Worm (Caenorhabditis elegans) whole organism, young adult: Measurements from ENCODE around the gene M05D6.8.

ENCODE experiments used
- B0019.2 ChIP-seq: fragments of 200-800 bp; sonication (Bioruptor generic); conservative IDR thresholded peaks from 2 replicates; pipeline ENCODE4 v1.3.6; 2022; ENCODE audit warnings: missing genetic modification reagents, missing genetic modification characterization, missing compliant biosample characterization
- C06A6.2 ChIP-seq: fragments of 200-800 bp; sonication (Bioruptor generic); conservative IDR thresholded peaks from 2 replicates; pipeline ENCODE4 v1.3.6; 2022; ENCODE audit warnings: missing genetic modification characterization, missing compliant biosample characterization
- F10E7.11 ChIP-seq: sonication (generic microtip); optimal IDR thresholded peaks from 2 replicates; lab custom pipeline; 2017; ENCODE audit warnings: mild to moderate bottlenecking, missing genetic modification characterization, moderate library complexity, missing compliant biosample characterization
- F33H1.4 ChIP-seq: fragments of 200-800 bp; sonication (Bioruptor generic); IDR thresholded peaks from 2 replicates; pipeline ENCODE4 v1.3.6; 2022; ENCODE audit warnings: missing genetic modification reagents, missing genetic modification characterization, missing compliant biosample characterization
- F37B4.10 ChIP-seq: fragments of 200-800 bp; sonication (Bioruptor generic); IDR thresholded peaks from 2 replicates; pipeline ENCODE4 v1.3.6; 2022; ENCODE audit warnings: missing genetic modification characterization, missing compliant biosample characterization
- F49E8.2 ChIP-seq: sonication (generic microtip); optimal IDR thresholded peaks from 3 replicates; lab custom pipeline; 2017; ENCODE audit warnings: missing genetic modification characterization, mild to moderate bottlenecking, missing compliant biosample characterization, antibody characterized with exemption, moderate library complexity; ENCODE audit not compliant: insufficient read depth
- F57A8.1 ChIP-seq: fragments of 200-800 bp; sonication (Bioruptor generic); optimal IDR thresholded peaks from 2 replicates; lab custom pipeline; 2018; ENCODE audit warnings: mild to moderate bottlenecking, missing genetic modification characterization, moderate library complexity, missing compliant biosample characterization
- F57C9.4 ChIP-seq: sonication (generic microtip); optimal IDR thresholded peaks from 2 replicates; lab custom pipeline; 2017; ENCODE audit warnings: mild to moderate bottlenecking, missing genetic modification characterization, missing compliant biosample characterization
- Y56A3A.18 ChIP-seq: fragments of 200-800 bp; sonication (Bioruptor generic); IDR thresholded peaks from 2 replicates; pipeline ENCODE4 v1.3.6; 2022; ENCODE audit warnings: missing genetic modification reagents, missing genetic modification characterization, missing compliant biosample characterization
- Y67H2A.10 ChIP-seq: fragments of 200-800 bp; sonication (Bioruptor generic); conservative IDR thresholded peaks from 2 replicates; pipeline ENCODE4 v1.3.6; 2022; ENCODE audit warnings: missing genetic modification reagents, missing genetic modification characterization, missing compliant biosample characterization
- ama-1 ChIP-seq, 3 experiments: fragments of 150-350 bp in 1 of 3; sonication (generic microtip) in 2 of 3; optimal IDR thresholded peaks; 2 replicates each; lab custom pipeline; 2014 to 2018; ENCODE audit warnings: missing biosample characterization in 2 of 3, missing genetic modification characterization in 2 of 3, missing genetic modification reagents in 2 of 3
- aptf-2 ChIP-seq: fragments of 200-800 bp; sonication (Bioruptor generic); conservative IDR thresholded peaks from 2 replicates; pipeline ENCODE4 v1.3.6; 2022; ENCODE audit warnings: missing genetic modification reagents, missing genetic modification characterization, missing compliant biosample characterization
- atf-7 ChIP-seq: sonication (generic microtip); optimal IDR thresholded peaks from 2 replicates; lab custom pipeline; 2017; ENCODE audit warnings: mild to moderate bottlenecking, missing genetic modification characterization, missing compliant biosample characterization
- attf-3 ChIP-seq: fragments of 200-800 bp; sonication (Bioruptor generic); conservative IDR thresholded peaks from 2 replicates; pipeline ENCODE4 v1.3.6; 2022; ENCODE audit warnings: missing genetic modification reagents, missing genetic modification characterization, missing compliant biosample characterization
- bed-1 ChIP-seq: fragments of 200-800 bp; sonication (Bioruptor generic); IDR thresholded peaks from 2 replicates; pipeline ENCODE4 v1.3.6; 2022; ENCODE audit warnings: missing genetic modification reagents, missing genetic modification characterization, missing compliant biosample characterization
- ceh-79 ChIP-seq: sonication (generic microtip); optimal IDR thresholded peaks from 2 replicates; lab custom pipeline; 2017; ENCODE audit warnings: mild to moderate bottlenecking, missing genetic modification characterization, missing compliant biosample characterization
- chd-7 ChIP-seq: sonication (generic microtip); optimal IDR thresholded peaks from 2 replicates; lab custom pipeline; 2016; ENCODE audit warnings: mild to moderate bottlenecking, missing genetic modification characterization, moderate library complexity, missing compliant biosample characterization
- dox-1 ChIP-seq: fragments of 200-800 bp; sonication (Bioruptor generic); IDR thresholded peaks from 2 replicates; pipeline ENCODE4 v1.3.6; 2022; ENCODE audit warnings: missing genetic modification reagents, missing genetic modification characterization, missing compliant biosample characterization
- dpl-1 ChIP-seq: fragments of 150-350 bp; optimal IDR thresholded peaks from 2 replicates; lab custom pipeline; 2014; ENCODE audit warnings: missing biosample characterization, missing genetic modification reagents, missing genetic modification characterization
- egl-18 ChIP-seq: fragments of 200-800 bp; sonication (Bioruptor generic); IDR thresholded peaks from 2 replicates; pipeline ENCODE4 v1.3.6; 2022; ENCODE audit warnings: missing genetic modification reagents, missing genetic modification characterization, missing compliant biosample characterization
- ets-4 ChIP-seq: fragments of 200-800 bp; sonication (Bioruptor generic); optimal IDR thresholded peaks from 2 replicates; lab custom pipeline; 2018; ENCODE audit warnings: mild to moderate bottlenecking, missing genetic modification characterization, missing compliant biosample characterization
- fkh-3 ChIP-seq: sonication (generic microtip); optimal IDR thresholded peaks from 2 replicates; lab custom pipeline; 2016; ENCODE audit warnings: mild to moderate bottlenecking, missing genetic modification characterization, missing compliant biosample characterization
- gei-17 ChIP-seq: fragments of 200-800 bp; sonication (Bioruptor generic); optimal IDR thresholded peaks from 2 replicates; lab custom pipeline; 2018; ENCODE audit warnings: mild to moderate bottlenecking, missing genetic modification characterization, missing compliant biosample characterization
- him-1 ChIP-seq: sonication (generic microtip); optimal IDR thresholded peaks from 2 replicates; lab custom pipeline; 2016; ENCODE audit warnings: missing genotype, missing genetic modification reagents, missing genetic modification characterization, missing compliant biosample characterization
- hlh-26 ChIP-seq: fragments of 200-800 bp; sonication (Bioruptor generic); conservative IDR thresholded peaks from 2 replicates; pipeline ENCODE4 v1.3.6; 2022; ENCODE audit warnings: missing genetic modification reagents, missing genetic modification characterization, missing compliant biosample characterization
- hmg-1.2 ChIP-seq: fragments of 200-800 bp; sonication (Bioruptor generic); IDR thresholded peaks from 2 replicates; pipeline ENCODE4 v1.3.6; 2022; ENCODE audit warnings: missing genetic modification reagents, missing genetic modification characterization, missing compliant biosample characterization
- hmg-20 ChIP-seq: fragments of 200-800 bp; sonication (Bioruptor generic); IDR thresholded peaks from 2 replicates; pipeline ENCODE4 v1.3.6; 2022; ENCODE audit warnings: missing genetic modification reagents, missing genetic modification characterization, missing compliant biosample characterization
- hrde-1 ChIP-seq: sonication (generic microtip); optimal IDR thresholded peaks from 2 replicates; lab custom pipeline; 2016; ENCODE audit warnings: missing genetic modification characterization, mild to moderate bottlenecking, missing compliant biosample characterization, moderate library complexity, missing genotype, missing genetic modification reagents, borderline replicate concordance
- hsf-1 ChIP-seq: fragments of 200-800 bp; sonication (Bioruptor generic); IDR thresholded peaks from 2 replicates; pipeline ENCODE4 v1.3.6; 2022; ENCODE audit warnings: missing genetic modification reagents, missing genetic modification characterization, missing compliant biosample characterization
- lag-1 ChIP-seq: fragments of 200-800 bp; sonication (Bioruptor generic); IDR thresholded peaks from 2 replicates; pipeline ENCODE4 v1.3.6; 2022; ENCODE audit warnings: missing genetic modification reagents, missing genetic modification characterization, missing compliant biosample characterization
- madf-10 ChIP-seq: sonication (generic microtip); optimal IDR thresholded peaks from 2 replicates; lab custom pipeline; 2016; ENCODE audit warnings: mild to moderate bottlenecking, missing genetic modification characterization, missing compliant biosample characterization
- madf-3 ChIP-seq: fragments of 200-800 bp; sonication (Bioruptor generic); IDR thresholded peaks from 2 replicates; pipeline ENCODE4 v1.3.6; 2022; ENCODE audit warnings: missing genetic modification reagents, missing genetic modification characterization, missing compliant biosample characterization
- madf-6 ChIP-seq: fragments of 200-800 bp; sonication (Bioruptor generic); IDR thresholded peaks from 2 replicates; pipeline ENCODE4 v1.3.6; 2022; ENCODE audit warnings: missing genetic modification reagents, missing genetic modification characterization, missing compliant biosample characterization
- mcd-1 ChIP-seq: fragments of 200-800 bp; sonication (Bioruptor generic); IDR thresholded peaks from 2 replicates; pipeline ENCODE4 v1.3.6; 2022; ENCODE audit warnings: missing genetic modification reagents, missing genetic modification characterization, missing compliant biosample characterization
- mel-28 ChIP-seq: sonication (generic microtip); optimal IDR thresholded peaks from 2 replicates; lab custom pipeline; 2016; ENCODE audit warnings: borderline replicate concordance, mild to moderate bottlenecking, missing genetic modification characterization, missing compliant biosample characterization
- mes-4 ChIP-seq: sonication (generic microtip); optimal IDR thresholded peaks from 2 replicates; lab custom pipeline; 2016; ENCODE audit warnings: missing genotype, missing genetic modification characterization, missing compliant biosample characterization
- mxl-1 ChIP-seq: sonication (generic microtip); optimal IDR thresholded peaks from 2 replicates; lab custom pipeline; 2016; ENCODE audit warnings: missing genetic modification characterization, missing compliant biosample characterization
- nfya-2 ChIP-seq: fragments of 200-800 bp; sonication (Bioruptor generic); IDR thresholded peaks from 2 replicates; pipeline ENCODE4 v1.3.6; 2022; ENCODE audit warnings: missing genetic modification reagents, missing genetic modification characterization, missing compliant biosample characterization
- nhr-27 ChIP-seq: fragments of 200-800 bp; sonication (Bioruptor generic); optimal IDR thresholded peaks from 2 replicates; lab custom pipeline; 2018; ENCODE audit warnings: mild to moderate bottlenecking, missing genetic modification characterization, moderate library complexity, missing compliant biosample characterization
- pbrm-1 ChIP-seq: fragments of 200-800 bp; sonication (Bioruptor generic); IDR thresholded peaks from 2 replicates; pipeline ENCODE4 v1.3.6; 2022; ENCODE audit warnings: missing genetic modification reagents, missing genetic modification characterization, missing compliant biosample characterization
- pha-4 ChIP-seq: fragments of 150-350 bp; sonication (generic microtip); optimal IDR thresholded peaks from 2 replicates; lab custom pipeline; 2014; ENCODE audit warnings: missing biosample characterization, missing genetic modification reagents, missing genetic modification characterization
- repo-1 ChIP-seq: sonication (generic microtip); optimal IDR thresholded peaks from 2 replicates; lab custom pipeline; 2017; ENCODE audit warnings: mild to moderate bottlenecking, missing genetic modification characterization, missing compliant biosample characterization
- snpc-1.1 ChIP-seq: sonication (generic microtip); optimal IDR thresholded peaks from 2 replicates; lab custom pipeline; 2017; ENCODE audit warnings: missing genetic modification characterization, mild to moderate bottlenecking, missing compliant biosample characterization, antibody characterized with exemption, moderate library complexity, missing genotype, missing genetic modification reagents; ENCODE audit not compliant: insufficient read depth
- snpc-4 ChIP-seq, 5 experiments: fragments of 150-350 bp in 1 of 5; sonication (generic microtip) in 4 of 5; optimal IDR thresholded peaks; 2 replicates each; lab custom pipeline; 2014 to 2018; ENCODE audit warnings: missing genetic modification characterization in 5 of 5, missing biosample characterization in 3 of 5, antibody characterized with exemption in 2 of 5, mild to moderate bottlenecking in 2 of 5, missing compliant biosample characterization in 2 of 5, missing genotype in 2 of 5, moderate library complexity in 2 of 5, missing genetic modification reagents in 1 of 5
- sptf-2 ChIP-seq: fragments of 200-800 bp; sonication (Bioruptor generic); optimal IDR thresholded peaks from 2 replicates; lab custom pipeline; 2018; ENCODE audit warnings: mild to moderate bottlenecking, missing genetic modification characterization, missing compliant biosample characterization
- zfh-2 ChIP-seq: fragments of 200-800 bp; sonication (Bioruptor generic); conservative IDR thresholded peaks from 2 replicates; pipeline ENCODE4 v1.3.6; 2022; ENCODE audit warnings: missing genetic modification reagents, missing genetic modification characterization, missing compliant biosample characterization
- ztf-18 ChIP-seq: sonication (generic microtip); optimal IDR thresholded peaks from 2 replicates; lab custom pipeline; 2016; ENCODE audit warnings: missing genotype, mild to moderate bottlenecking, missing genetic modification characterization, missing compliant biosample characterization
- ztf-28 ChIP-seq: fragments of 200-800 bp; sonication (Bioruptor generic); IDR thresholded peaks from 2 replicates; pipeline ENCODE4 v1.3.6; 2022; ENCODE audit warnings: missing genetic modification reagents, missing genetic modification characterization, missing compliant biosample characterization

M05D6.8 gene

DNA sequence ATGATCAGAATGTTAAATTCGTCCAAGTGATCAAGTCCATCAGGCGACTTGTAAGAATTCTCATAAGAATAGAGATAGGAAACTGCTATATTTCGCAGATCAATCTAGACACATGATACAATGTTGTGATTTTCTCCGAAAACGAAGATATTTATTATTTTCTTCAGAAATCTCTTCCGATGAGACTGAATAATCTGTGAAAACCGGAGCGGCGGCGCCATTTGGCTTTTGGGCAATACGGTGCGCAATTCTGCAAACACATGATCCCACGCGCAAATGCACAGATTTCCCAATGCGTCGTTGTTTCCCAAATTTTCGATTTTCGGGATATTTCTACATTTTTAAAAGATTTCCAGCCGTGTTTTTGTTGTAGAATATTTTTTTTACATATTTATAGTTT lies 28.9 kb downstream of the M05D6.8 start (continued):
- TF ChIP-seq snpc-4 (GFP tag; optimal IDR thresholded peaks at IDR 0.05; lab: Kevin White, UChicago), result no peak
- TF ChIP-seq snpc-4 (tag; optimal IDR thresholded peaks at IDR 0.05; lab: Kevin White, UChicago), result peak in 1 of 4 experiments; percentile 16
- TF ChIP-seq mes-4 (tag; lab: Kevin White, UChicago), result no peak
- no peak for TF ChIP-seq F57C9.4 (tag; lab: Kevin White, UChicago)
- TF ChIP-seq madf-3, result no peak
- TF ChIP-seq mxl-1 (tag; lab: Kevin White, UChicago), result no peak
- no peak for TF ChIP-seq pha-4 (tag; lab: Kevin White, UChicago)
- TF ChIP-seq F49E8.2 (tag; lab: Kevin White, UChicago), result no peak
- TF ChIP-seq Y56A3A.18, result no peak
- TF ChIP-seq ztf-28, result no peak
- TF ChIP-seq F37B4.10 (GFP tag; lab: Robert Waterston, UW), result no peak
- no peak for TF ChIP-seq nfya-2 (GFP tag; lab: Robert Waterston, UW)
- TF ChIP-seq Y67H2A.10 (GFP tag; lab: Robert Waterston, UW), result no peak
- TF ChIP-seq egl-18, result no peak
- TF ChIP-seq ets-4 (GFP tag; lab: Kevin White, UChicago), result no peak
- TF ChIP-seq madf-10, result no peak
- no peak for TF ChIP-seq F57A8.1 (GFP tag; lab: Kevin White, UChicago)
- TF ChIP-seq sptf-2 (GFP tag; lab: Kevin White, UChicago), result no peak
- no peak for TF ChIP-seq him-1
- no peak for TF ChIP-seq mel-28 (tag; lab: Kevin White, UChicago)
- peak; percentile 28; the same call in 1 of the 2 replicates for TF ChIP-seq hmg-1.2 (GFP tag; lab: Robert Waterston, UW)
- no peak for TF ChIP-seq ceh-79 (tag; lab: Kevin White, UChicago)
- no peak for TF ChIP-seq zfh-2 (GFP tag; lab: Robert Waterston, UW)
- no peak for TF ChIP-seq B0019.2 (GFP tag; lab: Robert Waterston, UW)
- TF ChIP-seq pbrm-1, result no peak
- TF ChIP-seq atf-7, result no peak
- peak; percentile 9 for TF ChIP-seq dpl-1
- no peak for TF ChIP-seq attf-3 (GFP tag; lab: Robert Waterston, UW)
- no peak for TF ChIP-seq hmg-20 (GFP tag; lab: Robert Waterston, UW)
- TF ChIP-seq snpc-1.1 (tag; lab: Kevin White, UChicago), result peak; percentile 22
- peak; percentile 70; the same call in 1 of the 2 replicates for TF ChIP-seq madf-6
- no peak for TF ChIP-seq hrde-1
- TF ChIP-seq dox-1, result peak; percentile 57; the same call in 1 of the 2 replicates
- 0 out of 2 replicates have a peak, but pooled peaks have one; percentile 9 for TF ChIP-seq hsf-1 (GFP tag; lab: Robert Waterston, UW)
- no peak for TF ChIP-seq C06A6.2 (GFP tag; lab: Robert Waterston, UW)
- TF ChIP-seq lag-1 (GFP tag; lab: Robert Waterston, UW), result no peak
- TF ChIP-seq gei-17 (GFP tag; lab: Kevin White, UChicago), result no peak
- no peak for TF ChIP-seq chd-7 (tag; lab: Kevin White, UChicago)
- no peak for TF ChIP-seq F10E7.11 (tag; lab: Kevin White, UChicago)
- no peak for TF ChIP-seq bed-1 (GFP tag; lab: Robert Waterston, UW)
- no peak for TF ChIP-seq ama-1 (optimal IDR thresholded peaks at IDR 0.05; lab: Kevin White, UChicago)
- TF ChIP-seq ama-1 (GFP tag; optimal IDR thresholded peaks at IDR 0.05; lab: Kevin White, UChicago), result no peak
- no peak for TF ChIP-seq ztf-18 (tag; lab: Kevin White, UChicago)
- 0 out of 2 replicates have a peak, but pooled peaks have one; percentile 47 for TF ChIP-seq aptf-2 (GFP tag; lab: Robert Waterston, UW)
- peak; percentile 42; the same call in 1 of the 2 replicates for TF ChIP-seq F33H1.4 (GFP tag; lab: Robert Waterston, UW)
- no peak for TF ChIP-seq nhr-27 (tag; lab: Kevin White, UChicago)
- TF ChIP-seq fkh-3, result no peak
- no peak for TF ChIP-seq repo-1 (tag; lab: Kevin White, UChicago)
- TF ChIP-seq mcd-1 (GFP tag; lab: Robert Waterston, UW), result peak; percentile 49
- TF ChIP-seq hlh-26 (GFP tag; lab: Robert Waterston, UW), result no peak
